Fruit fly (Drosophila melanogaster): ENCODE data around the gene rho.

rho gene

dm6 chr3L:1424488-1424887 is 39.1 kb upstream of the rho start (continued):
- no peak for TF ChIP-seq TFAM (GFP tag; optimal IDR thresholded peaks at IDR 0.05)
- TF ChIP-seq CG4730 (GFP tag; IDR thresholded peaks at IDR 0.05), result 0 out of 2 replicates have a peak, but pooled peaks have one; percentile 14
- no peak for TF ChIP-seq slp2 (GFP tag; optimal IDR thresholded peaks at IDR 0.05)
- no peak for TF ChIP-seq br (optimal IDR thresholded peaks at IDR 0.05)
- no peak for TF ChIP-seq dmrt11E (tag; optimal IDR thresholded peaks at IDR 0.05)
- TF ChIP-seq Xbp1 (GFP tag; optimal IDR thresholded peaks at IDR 0.05), result no peak
- no peak for TF ChIP-seq run (tag; optimal IDR thresholded peaks at IDR 0.05)
- TF ChIP-seq CG10321 (GFP tag; IDR thresholded peaks at IDR 0.05), result no peak
- TF ChIP-seq HmgZ (tag; optimal IDR thresholded peaks at IDR 0.05), result no peak
- TF ChIP-seq YL-1 (GFP tag; optimal IDR thresholded peaks at IDR 0.05), result no peak
- TF ChIP-seq onecut (GFP tag; IDR thresholded peaks at IDR 0.05), result no peak
- TF ChIP-seq tap (tag; optimal IDR thresholded peaks at IDR 0.05), result no peak
- no peak for TF ChIP-seq CG10431 (GFP tag; optimal IDR thresholded peaks at IDR 0.05)
- TF ChIP-seq Bteb2 (GFP tag; optimal IDR thresholded peaks at IDR 0.05), result no peak
- peak; percentile 48; the same call in 2 of the 3 replicates for TF ChIP-seq CG17361 (GFP tag; IDR thresholded peaks at IDR 0.05)
- TF ChIP-seq shn (GFP tag; optimal IDR thresholded peaks at IDR 0.05), result no peak
- peak; percentile 43 for TF ChIP-seq CG10979 (tag; optimal IDR thresholded peaks at IDR 0.05)
- TF ChIP-seq cad (GFP tag; optimal IDR thresholded peaks at IDR 0.05), result no peak
- no peak for TF ChIP-seq sob (GFP tag; IDR thresholded peaks at IDR 0.05)
- TF ChIP-seq Hr39 (optimal IDR thresholded peaks at IDR 0.05), result no peak
- peak; percentile 8; the same call in 1 of the 3 replicates for TF ChIP-seq Mrtf (GFP tag; IDR thresholded peaks at IDR 0.05)
- TF ChIP-seq Sin3A (optimal IDR thresholded peaks at IDR 0.05), result no peak
- no peak for TF ChIP-seq usp (GFP tag; optimal IDR thresholded peaks at IDR 0.05)
- TF ChIP-seq CG8290 (GFP tag; optimal IDR thresholded peaks at IDR 0.05), result no peak
- no peak for TF ChIP-seq CG8290 (tag; optimal IDR thresholded peaks at IDR 0.05)
- TF ChIP-seq stc (GFP tag; IDR thresholded peaks at IDR 0.05), result no peak
- TF ChIP-seq Trl (optimal IDR thresholded peaks at IDR 0.05), result no peak
- no peak for TF ChIP-seq Trl (GFP tag; optimal IDR thresholded peaks at IDR 0.05)
- TF ChIP-seq Xrp1 (GFP tag; IDR thresholded peaks at IDR 0.05), result peak; percentile 61; the same call in 1 of the 2 replicates
- no peak for TF ChIP-seq Asciz (GFP tag; optimal IDR thresholded peaks at IDR 0.05)
- TF ChIP-seq CG2875 (GFP tag; optimal IDR thresholded peaks at IDR 0.05), result no peak
- TF ChIP-seq ab (GFP tag; optimal IDR thresholded peaks at IDR 0.05), result no peak
- no peak for TF ChIP-seq CG13296 (GFP tag; optimal IDR thresholded peaks at IDR 0.05)
- TF ChIP-seq CG3726 (GFP tag; IDR thresholded peaks at IDR 0.05), result no peak
- TF ChIP-seq Ets65A (GFP tag), result no peak
- TF ChIP-seq nau (GFP tag; optimal IDR thresholded peaks at IDR 0.05), result no peak
- TF ChIP-seq exex (tag; optimal IDR thresholded peaks at IDR 0.05), result no peak
- no peak for TF ChIP-seq CG3281 (GFP tag; optimal IDR thresholded peaks at IDR 0.05)
- no peak for TF ChIP-seq CG12769 (tag; optimal IDR thresholded peaks at IDR 0.05)
- 0 out of 3 replicates have a peak, but pooled peaks have one; percentile 40 for TF ChIP-seq ci (GFP tag; IDR thresholded peaks at IDR 0.05)
- TF ChIP-seq gem (tag; optimal IDR thresholded peaks at IDR 0.05), result peak; percentile 21
- TF ChIP-seq tio (GFP tag; optimal IDR thresholded peaks at IDR 0.05), result no peak
- TF ChIP-seq hbn (GFP tag; IDR thresholded peaks at IDR 0.05; ENCODE audit: partially characterized antibody), result no peak
- no peak for TF ChIP-seq CG31441 (GFP tag; IDR thresholded peaks at IDR 0.05)
- no peak for TF ChIP-seq Atf3 (GFP tag; optimal IDR thresholded peaks at IDR 0.05)
- TF ChIP-seq Tbp (GFP tag; optimal IDR thresholded peaks at IDR 0.05), result no peak
- peak; percentile 28; the same call in 2 of the 3 replicates for TF ChIP-seq croc (GFP tag; conservative IDR thresholded peaks at IDR 0.05)
- no peak for TF ChIP-seq CG43689 (GFP tag; IDR thresholded peaks at IDR 0.05)
- TF ChIP-seq yki (optimal IDR thresholded peaks at IDR 0.05), result no peak
- TF ChIP-seq abd-A (tag; optimal IDR thresholded peaks at IDR 0.05), result no peak
- TF ChIP-seq NK7.1 (GFP tag; optimal IDR thresholded peaks at IDR 0.05), result no peak
- TF ChIP-seq sisA (GFP tag; IDR thresholded peaks at IDR 0.05), result peak; percentile 29; the same call in 1 of the 2 replicates
- TF ChIP-seq CG13424 (tag; optimal IDR thresholded peaks at IDR 0.05), result no peak
- TF ChIP-seq corto (GFP tag; optimal IDR thresholded peaks at IDR 0.05), result no peak
- no peak for TF ChIP-seq Antp (GFP tag; optimal IDR thresholded peaks at IDR 0.05)
